Fruit fly (Drosophila melanogaster) whole organism, wandering third instar larva: ENCODE data around the gene Arfrp1.
A peak's percentile ranks its signal among the peaks of the same experiment; 100 is the strongest.

Experiments used
- Abd-B ChIP-seq: fragments of >200 bp; optimal IDR thresholded peaks from 2 replicates; lab custom pipeline; 2017; ENCODE audit warnings: missing biosample characterization, missing genetic modification characterization
- CG32264 ChIP-seq: fragments of 200-800 bp; sonication (Bioruptor generic); optimal IDR thresholded peaks from 2 replicates; lab custom pipeline; 2016; ENCODE audit warnings: missing biosample characterization, missing genetic modification characterization
- CG9705 ChIP-seq: fragments of 200-800 bp; sonication (Bioruptor generic); optimal IDR thresholded peaks from 2 replicates; lab custom pipeline; 2018; ENCODE audit warnings: missing biosample characterization, mild to moderate bottlenecking, missing genetic modification characterization
- Dfd ChIP-seq: fragments of >200 bp; optimal IDR thresholded peaks from 2 replicates; lab custom pipeline; 2017; ENCODE audit warnings: missing biosample characterization, missing genetic modification characterization
- Dif ChIP-seq: fragments of 200-275, 200-300 bp; sonication (Bioruptor generic); optimal IDR thresholded peaks from 2 replicates; lab custom pipeline; 2018; ENCODE audit warnings: missing biosample characterization, missing genetic modification characterization; ENCODE audit not compliant: partially characterized antibody
- GATAd ChIP-seq: sonication (Bioruptor generic); optimal IDR thresholded peaks from 2 replicates; lab custom pipeline; 2016; ENCODE audit warnings: missing biosample characterization, missing genetic modification characterization
- HLH106 ChIP-seq: fragments of 200-800 bp; optimal IDR thresholded peaks from 3 replicates; lab custom pipeline; 2019; ENCODE audit warnings: missing biosample characterization, mild to moderate bottlenecking, missing genetic modification characterization, moderate library complexity
- Hnf4 ChIP-seq: fragments of 200-800 bp; sonication (Bioruptor generic); optimal IDR thresholded peaks from 2 replicates; lab custom pipeline; 2016; ENCODE audit warnings: missing biosample characterization, mild to moderate bottlenecking, missing genetic modification characterization
- Hr78 ChIP-seq: fragments of >200 bp; optimal IDR thresholded peaks from 2 replicates; lab custom pipeline; 2017; ENCODE audit warnings: missing biosample characterization, missing genetic modification characterization
- Hr83 ChIP-seq: fragments of 200-300 bp; sonication (Bioruptor generic); optimal IDR thresholded peaks from 2 replicates; lab custom pipeline; 2016; ENCODE audit warnings: missing biosample characterization, mild to moderate bottlenecking, missing genetic modification characterization, moderate library complexity; ENCODE audit not compliant: poor library complexity, severe bottlenecking
- Jra ChIP-seq: sonication (Bioruptor generic); optimal IDR thresholded peaks from 2 replicates; lab custom pipeline; 2016; ENCODE audit warnings: missing biosample characterization, missing genetic modification characterization
- Mio ChIP-seq: sonication (Bioruptor generic); optimal IDR thresholded peaks from 2 replicates; lab custom pipeline; 2016; ENCODE audit warnings: missing biosample characterization, missing genetic modification characterization
- Myc ChIP-seq: fragments of >200 bp; optimal IDR thresholded peaks from 2 replicates; lab custom pipeline; 2017
- N ChIP-seq: fragments of >200 bp; optimal IDR thresholded peaks from 2 replicates; lab custom pipeline; 2018; ENCODE audit warnings: missing biosample characterization, missing external identifiers, missing genetic modification characterization
- OdsH ChIP-seq: fragments of 200-800 bp; sonication (Bioruptor generic); optimal IDR thresholded peaks from 2 replicates; lab custom pipeline; 2016; ENCODE audit warnings: missing biosample characterization, mild to moderate bottlenecking, missing genetic modification characterization
- Sp1 ChIP-seq: fragments of 200-800 bp; sonication (Bioruptor generic); optimal IDR thresholded peaks from 3 replicates; lab custom pipeline; 2019; ENCODE audit warnings: missing biosample characterization, mild to moderate bottlenecking, missing genetic modification characterization, moderate library complexity
- br ChIP-seq: fragments of 200-800 bp; sonication (Bioruptor generic); optimal IDR thresholded peaks from 2 replicates; lab custom pipeline; 2016; ENCODE audit warnings: missing biosample characterization, missing genetic modification characterization
- dl ChIP-seq, 2 experiments: fragments of 175-275, 200-275 bp in 1 of 2; fragments of 200-275 bp in 1 of 2; sonication (Bioruptor generic); optimal IDR thresholded peaks; lab custom pipeline; 2018; ENCODE audit warnings: mild to moderate bottlenecking in 2 of 2, missing biosample characterization in 2 of 2, missing genetic modification characterization in 2 of 2, moderate library complexity in 2 of 2; ENCODE audit not compliant: partially characterized antibody in 2 of 2, insufficient read depth in 1 of 2
- dmrt93B ChIP-seq: fragments of 200-800 bp; sonication (Bioruptor generic); optimal IDR thresholded peaks from 2 replicates; lab custom pipeline; 2018; ENCODE audit warnings: missing biosample characterization, mild to moderate bottlenecking, missing genetic modification characterization
- dsf ChIP-seq: sonication (Bioruptor generic); optimal IDR thresholded peaks from 2 replicates; lab custom pipeline; 2016; ENCODE audit warnings: missing biosample characterization, missing genetic modification characterization, borderline replicate concordance
- ey ChIP-seq: fragments of 200-800 bp; sonication (Bioruptor generic); optimal IDR thresholded peaks from 2 replicates; lab custom pipeline; 2016; ENCODE audit warnings: missing biosample characterization, missing genetic modification characterization
- h ChIP-seq: fragments of 200-800 bp; sonication (Bioruptor generic); optimal IDR thresholded peaks from 3 replicates; lab custom pipeline; 2016; ENCODE audit warnings: missing biosample characterization, mild to moderate bottlenecking, missing genetic modification characterization
- jim ChIP-seq: fragments of 175-275, 200-325 bp; sonication (Bioruptor generic); optimal IDR thresholded peaks from 2 replicates; lab custom pipeline; 2016; ENCODE audit warnings: missing biosample characterization, mild to moderate bottlenecking, missing genetic modification characterization
- lola ChIP-seq: fragments of >200 bp; optimal IDR thresholded peaks from 2 replicates; lab custom pipeline; 2017; ENCODE audit warnings: missing biosample characterization, missing genetic modification characterization
- pan ChIP-seq: fragments of >200 bp; optimal IDR thresholded peaks from 2 replicates; lab custom pipeline; 2017
- psq ChIP-seq: fragments of 200-800 bp; sonication (Bioruptor generic); optimal IDR thresholded peaks from 3 replicates; lab custom pipeline; 2017; ENCODE audit warnings: missing biosample characterization, mild to moderate bottlenecking, missing genetic modification characterization, moderate library complexity
- sage ChIP-seq: fragments of 200-800 bp; sonication (Bioruptor generic); optimal IDR thresholded peaks from 2 replicates; lab custom pipeline; 2016; ENCODE audit warnings: missing biosample characterization, mild to moderate bottlenecking, missing genetic modification characterization
- sv ChIP-seq: fragments of 200-800 bp; sonication (Bioruptor generic); optimal IDR thresholded peaks from 3 replicates; lab custom pipeline; 2016; ENCODE audit warnings: missing biosample characterization, missing genetic modification characterization
- tai ChIP-seq: sonication (Bioruptor generic); optimal IDR thresholded peaks from 2 replicates; lab custom pipeline; 2016; ENCODE audit warnings: missing biosample characterization, missing genetic modification characterization
- usp ChIP-seq: fragments of >200 bp; optimal IDR thresholded peaks from 2 replicates; lab custom pipeline; 2017; ENCODE audit warnings: missing biosample characterization, missing genetic modification characterization

Gene Arfrp1

DNA sequence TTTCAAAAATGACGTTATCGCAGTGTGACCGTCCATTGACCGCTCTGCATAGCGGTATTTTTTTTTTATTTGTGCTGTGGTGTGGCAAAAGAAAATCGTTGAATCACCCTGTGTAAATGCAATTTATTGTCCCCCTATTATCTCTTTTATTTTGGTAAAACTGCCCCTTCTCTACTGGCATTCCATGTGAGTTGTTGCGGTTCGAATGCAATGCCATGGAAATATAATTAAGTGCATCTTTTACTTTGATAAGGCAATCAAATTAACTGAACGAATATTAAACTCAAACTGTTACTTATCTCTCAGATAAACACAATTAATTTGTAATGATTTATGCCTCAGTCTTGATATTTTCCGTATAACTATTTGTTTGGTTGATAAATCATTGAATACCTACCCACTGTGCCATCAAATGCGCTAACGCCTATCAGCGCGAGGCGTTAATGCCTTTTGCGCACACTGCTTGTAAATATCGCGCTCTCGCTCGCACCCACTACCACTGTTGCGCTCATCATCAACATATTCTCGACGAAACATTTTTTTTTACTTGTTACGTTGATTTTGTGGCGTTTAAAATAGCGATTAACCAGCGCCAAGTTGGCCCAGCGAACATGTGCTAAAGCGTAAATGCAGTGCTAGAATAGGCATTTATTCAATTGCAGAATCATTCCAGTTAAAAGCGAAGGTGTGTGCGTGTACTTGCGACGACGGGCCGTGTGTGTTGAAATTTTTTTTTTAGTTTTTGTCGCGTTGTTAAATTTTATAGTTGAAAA, 2.4 kb downstream of the Arfrp1 start (continued):
- TF ChIP-seq Abd-B = no peak

DNA sequence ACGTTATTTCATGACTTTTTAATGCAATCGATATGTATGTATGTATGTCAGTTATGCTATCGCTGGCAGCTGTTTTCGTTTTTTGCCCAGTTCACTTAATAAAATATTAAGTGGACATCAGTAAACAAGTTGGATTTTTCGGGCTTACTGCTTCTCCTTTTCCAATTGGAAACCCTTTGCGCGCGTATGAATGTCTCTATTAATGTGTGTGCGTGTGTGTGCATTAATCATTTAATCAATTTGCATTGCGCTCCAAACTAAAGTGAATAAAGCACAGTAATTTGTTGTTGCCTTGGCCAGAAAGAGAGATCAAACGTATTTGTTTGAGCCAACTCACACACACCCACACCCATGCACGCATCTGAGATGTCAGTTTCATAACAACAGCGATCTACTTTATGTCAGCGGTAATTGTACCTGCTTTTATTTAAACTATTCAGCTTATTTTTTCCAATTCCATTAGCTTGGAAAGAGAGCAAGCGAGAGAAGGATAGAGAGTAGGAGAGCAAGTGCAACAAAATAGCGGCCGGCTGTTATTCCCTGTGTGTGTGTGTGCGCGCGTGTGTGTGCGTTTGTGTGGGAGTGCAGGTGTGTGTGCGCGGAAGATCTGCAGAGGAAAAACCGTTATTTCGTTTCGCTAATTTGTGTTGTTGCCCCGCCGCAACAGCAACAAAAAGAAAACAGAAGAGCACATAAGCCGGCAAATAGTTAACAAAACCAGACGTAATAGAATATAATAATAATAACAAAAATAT, 3.5 kb downstream of the Arfrp1 start:
- TF ChIP-seq usp = no peak
- TF ChIP-seq jim = no peak
- no peak for TF ChIP-seq ey (GFP tag; lab: Kevin White, UChicago)
- TF ChIP-seq tai (GFP tag; lab: Kevin White, UChicago) = no peak
- no peak for TF ChIP-seq lola (GFP tag; lab: Kevin White, UChicago)
- TF ChIP-seq Dfd = peak; percentile 85
- no peak for TF ChIP-seq N

- TF ChIP-seq dl (GFP tag; optimal IDR thresholded peaks at IDR 0.05; lab: Kevin White, UChicago; ENCODE audit: insufficient read depth in 1 of 2, partially characterized antibody in 2 of 2) (no peak), Hr78 (GFP tag; lab: Kevin White, UChicago) (no peak), Sp1 (GFP tag; lab: Kevin White, UChicago) (no peak), Mio (no peak), Dfd (no peak), N (no peak), br (no peak), CG9705 (GFP tag; lab: Kevin White, UChicago) (no peak), HLH106 (tag; lab: Kevin White, UChicago) (no peak), ey (GFP tag; lab: Kevin White, UChicago) (no peak), GATAd (GFP tag; lab: Kevin White, UChicago) (no peak), pan (lab: Kevin White, UChicago) (no peak), dsf (GFP tag; lab: Kevin White, UChicago) (no peak), h (GFP tag; lab: Kevin White, UChicago) (no peak), jim (no peak), sv (GFP tag; lab: Kevin White, UChicago) (no peak), dmrt93B (GFP tag; lab: Kevin White, UChicago) (no peak), Hnf4 (GFP tag; lab: Kevin White, UChicago) (no peak), sage (GFP tag; lab: Kevin White, UChicago) (no peak), Dif (GFP tag; lab: Kevin White, UChicago) (no peak)
- TF ChIP-seq, all 38 proteins: peak for 0
These were observed 11.0 kb downstream of the Arfrp1 start for dm6 chrX:9117831-9118230.

- TF ChIP-seq HLH106 (tag; lab: Kevin White, UChicago) (no peak), Dfd (no peak), pan (lab: Kevin White, UChicago) (no peak), sv (GFP tag; lab: Kevin White, UChicago) (no peak), psq (no peak)
These were observed 12.2 kb downstream of the Arfrp1 start for dm6 chrX:9118961-9119633.

- TF ChIP-seq br = no peak
- TF ChIP-seq usp = no peak
- TF ChIP-seq Abd-B = no peak
- no peak for TF ChIP-seq CG32264
- no peak for TF ChIP-seq Jra
- TF ChIP-seq Myc (lab: Kevin White, UChicago) = no peak
- TF ChIP-seq Dif (GFP tag; lab: Kevin White, UChicago) = no peak
- no peak for TF ChIP-seq OdsH (GFP tag; lab: Kevin White, UChicago)
- no peak for TF ChIP-seq jim
- TF ChIP-seq psq = no peak
- no peak for TF ChIP-seq ey (GFP tag; lab: Kevin White, UChicago)
- TF ChIP-seq Hr83 (GFP tag; lab: Kevin White, UChicago) = no peak
- TF ChIP-seq tai (GFP tag; lab: Kevin White, UChicago) = no peak
- TF ChIP-seq CG9705 (GFP tag; lab: Kevin White, UChicago) = no peak
- no peak for TF ChIP-seq GATAd (GFP tag; lab: Kevin White, UChicago)
These were observed 12.9 kb downstream of the Arfrp1 start for dm6 chrX:9119671-9120364.
